Fruit fly (Drosophila melanogaster) whole organism: ENCODE measurements around the gene CG9855.

Experiments used
- CG8478 ChIP-seq: fragments of >200 bp; optimal IDR thresholded peaks from 2 replicates; lab custom pipeline; 2018; ENCODE audit warnings: inconsistent platforms
- EcR ChIP-seq, 2 experiments: fragments of >200 bp; optimal IDR thresholded peaks; 2 replicates each; lab custom pipeline; 2017; ENCODE audit warnings: missing biosample characterization in 2 of 2, missing genetic modification characterization in 2 of 2, missing genetic modification reagents in 2 of 2
- pan ChIP-seq: fragments of >200 bp; optimal IDR thresholded peaks from 2 replicates; lab custom pipeline; 2017
- psq ChIP-seq: fragments of >200 bp; optimal IDR thresholded peaks from 2 replicates; lab custom pipeline; 2017

dm6 chr3R:4362010-4362409, 35.7 kb downstream of the CG9855 start:
- no peak for TF ChIP-seq CG8478
- no peak for TF ChIP-seq EcR (GFP tag; optimal IDR thresholded peaks at IDR 0.05; lab: Kevin White, UChicago)
- no peak for TF ChIP-seq pan (lab: Kevin White, UChicago)
- no peak for TF ChIP-seq psq (lab: Kevin White, UChicago)
